Fruit fly (Drosophila melanogaster) whole organism, embryonic: ENCODE measurements around the gene shv.
A peak's percentile ranks its signal among the peaks of the same experiment; 100 is the strongest.

Source experiments
- CG10431 ChIP-seq: fragments of 200-800 bp; sonication (Bioruptor generic); optimal IDR thresholded peaks from 3 replicates; lab custom pipeline; 2018; ENCODE audit warnings: missing biosample characterization, mild to moderate bottlenecking, missing genetic modification characterization
- CG12769 ChIP-seq: fragments of 200-800 bp; sonication (Bioruptor generic); optimal IDR thresholded peaks from 2 replicates; lab custom pipeline; 2019; ENCODE audit warnings: missing biosample characterization, mild to moderate bottlenecking, missing genetic modification characterization, moderate library complexity
- CG12942 ChIP-seq: fragments of 200-800 bp; sonication (Bioruptor generic); optimal IDR thresholded peaks from 3 replicates; lab custom pipeline; 2016; ENCODE audit warnings: missing biosample characterization, missing genetic modification characterization
- CG13123 ChIP-seq: fragments of 200-800 bp; sonication (Bioruptor generic); optimal IDR thresholded peaks from 2 replicates; lab custom pipeline; 2016; ENCODE audit warnings: missing biosample characterization, missing genetic modification characterization
- CG16813 ChIP-seq: fragments of 200-800 bp; sonication (Bioruptor generic); IDR thresholded peaks from 3 replicates; pipeline ENCODE4 v1.3.6; 2022; ENCODE audit warnings: missing biosample characterization, missing genetic modification characterization; ENCODE audit not compliant: partially characterized antibody
- CG17361 ChIP-seq: fragments of 200-800 bp; sonication (Bioruptor generic); IDR thresholded peaks from 3 replicates; pipeline ENCODE4 v1.3.6; 2022; ENCODE audit warnings: missing biosample characterization, missing genetic modification characterization
- CG17385 ChIP-seq: fragments of 200-800 bp; sonication (Bioruptor generic); optimal IDR thresholded peaks from 3 replicates; lab custom pipeline; 2018; ENCODE audit warnings: missing biosample characterization, mild to moderate bottlenecking, missing genetic modification characterization
- CG2199 ChIP-seq: fragments of 200-800 bp; sonication (Bioruptor generic); IDR thresholded peaks from 3 replicates; pipeline ENCODE4 v1.3.6; 2022; ENCODE audit warnings: missing biosample characterization, missing genetic modification characterization
- CG3065 ChIP-seq: fragments of 200-800 bp; sonication (Bioruptor generic); optimal IDR thresholded peaks from 2 replicates; lab custom pipeline; 2016; ENCODE audit warnings: missing biosample characterization, missing genetic modification characterization
- CG31224 ChIP-seq: fragments of 200-800 bp; sonication (Bioruptor generic); IDR thresholded peaks from 2 replicates; pipeline ENCODE4 v1.3.6; 2022; ENCODE audit warnings: missing biosample characterization, missing genetic modification characterization
- CG3281 ChIP-seq: fragments of 200-800 bp; sonication (Bioruptor generic); optimal IDR thresholded peaks from 3 replicates; lab custom pipeline; 2017; ENCODE audit warnings: missing biosample characterization, mild to moderate bottlenecking, missing genetic modification characterization
- CG3838 ChIP-seq: fragments of 200-800 bp; sonication (Bioruptor generic); optimal IDR thresholded peaks from 3 replicates; lab custom pipeline; 2016; ENCODE audit warnings: missing biosample characterization, missing genetic modification characterization
- CG4730 ChIP-seq: fragments of 200-800 bp; sonication (Bioruptor generic); IDR thresholded peaks from 2 replicates; pipeline ENCODE4 v1.3.6; 2022; ENCODE audit warnings: missing biosample characterization, missing genetic modification characterization
- CG5953 ChIP-seq: fragments of 200-800 bp; sonication (Bioruptor generic); IDR thresholded peaks from 2 replicates; pipeline ENCODE4 v1.3.6; 2022; ENCODE audit warnings: missing biosample characterization, missing genetic modification characterization
- CG6175 ChIP-seq: fragments of 200-800 bp; sonication (Bioruptor generic); IDR thresholded peaks from 3 replicates; pipeline ENCODE4 v1.3.6; 2022; ENCODE audit warnings: missing biosample characterization, missing genetic modification characterization
- CG7372 ChIP-seq: fragments of 200-800 bp; sonication (Bioruptor generic); IDR thresholded peaks from 2 replicates; pipeline ENCODE4 v1.3.6; 2022; ENCODE audit warnings: missing biosample characterization, missing genetic modification characterization
- CG7928 ChIP-seq: fragments of 200-800 bp; sonication (Bioruptor generic); optimal IDR thresholded peaks from 2 replicates; lab custom pipeline; 2017; ENCODE audit warnings: missing biosample characterization, mild to moderate bottlenecking, missing genetic modification characterization
- CG7987 ChIP-seq: fragments of 200-800 bp; sonication (Bioruptor generic); optimal IDR thresholded peaks from 2 replicates; lab custom pipeline; 2018; ENCODE audit warnings: missing biosample characterization, mild to moderate bottlenecking, missing genetic modification characterization, moderate library complexity
- CG9876 ChIP-seq: fragments of 200-800 bp; sonication (Bioruptor generic); optimal IDR thresholded peaks from 2 replicates; lab custom pipeline; 2016; ENCODE audit warnings: missing biosample characterization, missing genetic modification characterization
- CrebB ChIP-seq: fragments of 200-800 bp; sonication (Bioruptor generic); optimal IDR thresholded peaks from 3 replicates; lab custom pipeline; 2018; ENCODE audit warnings: missing biosample characterization, mild to moderate bottlenecking, missing genetic modification characterization
- Dbx ChIP-seq: fragments of 200-800 bp; sonication (Bioruptor generic); IDR thresholded peaks from 3 replicates; pipeline ENCODE4 v1.3.6; 2022; ENCODE audit warnings: missing biosample characterization, missing genetic modification characterization
- Jarid2 ChIP-seq: fragments of 200-800 bp; sonication (Bioruptor generic); optimal IDR thresholded peaks from 3 replicates; lab custom pipeline; 2017; ENCODE audit warnings: mild to moderate bottlenecking, missing biosample characterization, missing genetic modification reagents, missing genetic modification characterization
- MTF-1 ChIP-seq: fragments of 200-800 bp; sonication (Bioruptor generic); optimal IDR thresholded peaks from 2 replicates; lab custom pipeline; 2018; ENCODE audit warnings: missing biosample characterization, mild to moderate bottlenecking, missing genetic modification characterization, borderline replicate concordance
- Myb ChIP-seq: fragments of 200-800 bp; sonication (Bioruptor generic); optimal IDR thresholded peaks from 2 replicates; lab custom pipeline; 2016; ENCODE audit warnings: missing biosample characterization, missing genetic modification characterization
- Neu2 ChIP-seq: fragments of 200-800 bp; sonication (Bioruptor generic); optimal IDR thresholded peaks from 3 replicates; lab custom pipeline; 2016; ENCODE audit warnings: missing biosample characterization, missing genetic modification characterization, borderline replicate concordance
- Optix ChIP-seq: fragments of 200-800 bp; sonication (Bioruptor generic); IDR thresholded peaks from 3 replicates; pipeline ENCODE4 v1.3.6; 2022; ENCODE audit warnings: missing biosample characterization, missing genetic modification characterization
- Rfx ChIP-seq: fragments of 200-800 bp; sonication (Bioruptor generic); IDR thresholded peaks from 2 replicates; pipeline ENCODE4 v1.3.6; 2022; ENCODE audit warnings: missing biosample characterization, missing genetic modification characterization
- Xbp1 ChIP-seq: fragments of 200-800 bp; sonication (Bioruptor generic); optimal IDR thresholded peaks from 3 replicates; lab custom pipeline; 2016; ENCODE audit warnings: missing biosample characterization, mild to moderate bottlenecking, missing genetic modification characterization
- ac ChIP-seq: fragments of 200-800 bp; sonication (Bioruptor generic); optimal IDR thresholded peaks from 3 replicates; lab custom pipeline; 2017; ENCODE audit warnings: missing biosample characterization, mild to moderate bottlenecking, missing genetic modification characterization
- bcd ChIP-seq: fragments of 200-800 bp; sonication (Bioruptor generic); optimal IDR thresholded peaks from 2 replicates; lab custom pipeline; 2017; ENCODE audit warnings: missing biosample characterization, mild to moderate bottlenecking, missing genetic modification characterization
- cato ChIP-seq: fragments of 200-800 bp; sonication (Bioruptor generic); optimal IDR thresholded peaks from 2 replicates; lab custom pipeline; 2016; ENCODE audit warnings: missing biosample characterization, missing genetic modification characterization, borderline replicate concordance
- ci ChIP-seq: fragments of 200-800 bp; sonication (Bioruptor generic); IDR thresholded peaks from 3 replicates; pipeline ENCODE4 v1.3.6; 2022; ENCODE audit warnings: missing biosample characterization, missing genetic modification characterization
- dmrt99B ChIP-seq: fragments of 200-800 bp; sonication (Bioruptor generic); optimal IDR thresholded peaks from 2 replicates; lab custom pipeline; 2018; ENCODE audit warnings: missing biosample characterization, mild to moderate bottlenecking, missing genetic modification characterization, moderate library complexity
- eve ChIP-seq, 2 experiments: fragments of >200 bp; optimal IDR thresholded peaks; 2 replicates each; lab custom pipeline; 2017; ENCODE audit warnings: missing biosample characterization in 2 of 2, missing genetic modification characterization in 2 of 2
- fd3F ChIP-seq: fragments of 200-800 bp; sonication (Bioruptor generic); optimal IDR thresholded peaks from 2 replicates; lab custom pipeline; 2018; ENCODE audit warnings: missing biosample characterization, mild to moderate bottlenecking, missing genetic modification characterization, moderate library complexity
- fd96Cb ChIP-seq: fragments of 200-800 bp; sonication (Bioruptor generic); optimal IDR thresholded peaks from 2 replicates; lab custom pipeline; 2018; ENCODE audit warnings: missing biosample characterization, mild to moderate bottlenecking, missing genetic modification characterization, moderate library complexity
- fru ChIP-seq: fragments of >200 bp; optimal IDR thresholded peaks from 2 replicates; lab custom pipeline; 2017
- gfzf ChIP-seq: fragments of 200-800 bp; sonication (Bioruptor generic); optimal IDR thresholded peaks from 2 replicates; lab custom pipeline; 2016; ENCODE audit warnings: missing biosample characterization, mild to moderate bottlenecking, missing genetic modification characterization, moderate library complexity
- h ChIP-seq: fragments of >200 bp; optimal IDR thresholded peaks from 2 replicates; lab custom pipeline; 2017
- her ChIP-seq: fragments of 200-800 bp; sonication (Bioruptor generic); optimal IDR thresholded peaks from 2 replicates; lab custom pipeline; 2016; ENCODE audit warnings: missing biosample characterization, missing genetic modification characterization
- hkb ChIP-seq, 2 experiments: fragments of 200-800 bp in 1 of 2; fragments of >200 bp in 1 of 2; sonication (Bioruptor generic) in 1 of 2; IDR thresholded peaks in 1 of 2; optimal IDR thresholded peaks in 1 of 2; 2 replicates each; pipeline versions ENCODE4 v1.3.6 to Lab custom; 2017 to 2022; ENCODE audit warnings: missing biosample characterization in 1 of 2, missing genetic modification characterization in 1 of 2
- lab ChIP-seq: fragments of 200-800 bp; sonication (Bioruptor generic); optimal IDR thresholded peaks from 3 replicates; lab custom pipeline; 2017; ENCODE audit warnings: missing biosample characterization, missing genetic modification characterization, mild to moderate bottlenecking, moderate library complexity, missing genetic modification reagents
- nmo ChIP-seq: fragments of 200-800 bp; sonication (Bioruptor generic); optimal IDR thresholded peaks from 2 replicates; lab custom pipeline; 2018; ENCODE audit warnings: missing biosample characterization, mild to moderate bottlenecking, missing genetic modification characterization, moderate library complexity
- pfk ChIP-seq: fragments of 200-800 bp; sonication (Bioruptor generic); optimal IDR thresholded peaks from 2 replicates; lab custom pipeline; 2018; ENCODE audit warnings: missing biosample characterization, mild to moderate bottlenecking, missing genetic modification characterization, moderate library complexity
- ranshi ChIP-seq: fragments of 200-800 bp; sonication (Bioruptor generic); IDR thresholded peaks from 2 replicates; pipeline ENCODE4 v1.3.6; 2022; ENCODE audit warnings: missing biosample characterization, missing genetic modification characterization
- scrt ChIP-seq: fragments of 200-800 bp; sonication (Bioruptor generic); optimal IDR thresholded peaks from 2 replicates; lab custom pipeline; 2018; ENCODE audit warnings: missing biosample characterization, mild to moderate bottlenecking, missing genetic modification characterization, moderate library complexity
- sens ChIP-seq: fragments of 200-800 bp; sonication (Bioruptor generic); peaks from one replicate; lab custom pipeline; 2016; ENCODE audit warnings: missing biosample characterization, missing genetic modification characterization
- tll ChIP-seq, 2 experiments: fragments of 200-800 bp in 1 of 2; fragments of >200 bp in 1 of 2; sonication (Bioruptor generic) in 1 of 2; optimal IDR thresholded peaks; 2 replicates each; lab custom pipeline; 2017 to 2019; ENCODE audit warnings: missing biosample characterization in 2 of 2, missing genetic modification characterization in 2 of 2, mild to moderate bottlenecking in 1 of 2, moderate library complexity in 1 of 2

The shv gene

dm6 chr2L:483347-484280 is 30.7 kb downstream of the shv start (continued):
- TF ChIP-seq MTF-1 (GFP tag; lab: Kevin White, UChicago) (no peak), hkb (optimal IDR thresholded peaks at IDR 0.05; lab: Kevin White, UChicago) (no peak), hkb (GFP tag; IDR thresholded peaks at IDR 0.05; lab: Robert Waterston, UW) (no peak), eve (GFP tag; optimal IDR thresholded peaks at IDR 0.05; lab: Kevin White, UChicago) (peak in 1 of 2 experiments; percentile 90), CG4730 (GFP tag; lab: Robert Waterston, UW) (no peak), CG16813 (GFP tag; lab: Robert Waterston, UW) (no peak), her (GFP tag; lab: Kevin White, UChicago) (no peak), CG9876 (no peak), bcd (no peak), Xbp1 (GFP tag; lab: Kevin White, UChicago) (no peak), lab (GFP tag; lab: Kevin White, UChicago) (no peak), CG17385 (GFP tag; lab: Kevin White, UChicago) (no peak), ci (no peak), dmrt99B (tag; lab: Kevin White, UChicago) (no peak), CG7928 (GFP tag; lab: Kevin White, UChicago) (no peak), CG3065 (GFP tag; lab: Kevin White, UChicago) (no peak), tll (GFP tag; optimal IDR thresholded peaks at IDR 0.05; lab: Kevin White, UChicago) (no peak), Rfx (0 out of 2 replicates have a peak, but pooled peaks have one; percentile 6), CG17361 (GFP tag; lab: Robert Waterston, UW) (0 out of 3 replicates have a peak, but pooled peaks have one; percentile 20), cato (no peak), fru (lab: Kevin White, UChicago) (no peak), Myb (GFP tag; lab: Kevin White, UChicago) (no peak), CG12942 (GFP tag; lab: Kevin White, UChicago) (no peak), CG13123 (GFP tag; lab: Kevin White, UChicago) (no peak), ranshi (GFP tag; lab: Robert Waterston, UW) (no peak), pfk (GFP tag; lab: Kevin White, UChicago) (peak; percentile 90), CG6175 (peak; percentile 45; the same call in 1 of the 3 replicates), gfzf (GFP tag; lab: Kevin White, UChicago) (no peak), sens (GFP tag; lab: Kevin White, UChicago) (peak; percentile 69), CrebB (tag; lab: Kevin White, UChicago) (no peak), CG2199 (GFP tag; lab: Robert Waterston, UW) (no peak), Optix (no peak), CG7987 (GFP tag; lab: Kevin White, UChicago) (peak; percentile 1), scrt (GFP tag; lab: Kevin White, UChicago) (no peak), h (lab: Kevin White, UChicago) (no peak), Neu2 (GFP tag; lab: Kevin White, UChicago) (no peak), Jarid2 (GFP tag; lab: Kevin White, UChicago) (peak; percentile 10), CG10431 (GFP tag; lab: Kevin White, UChicago) (no peak), CG5953 (GFP tag; lab: Robert Waterston, UW) (no peak), Dbx (GFP tag; lab: Robert Waterston, UW) (0 out of 3 replicates have a peak, but pooled peaks have one; percentile 33), CG31224 (GFP tag; lab: Robert Waterston, UW) (no peak), fd96Cb (tag; lab: Kevin White, UChicago) (no peak), CG3281 (GFP tag; lab: Kevin White, UChicago) (peak; percentile 30), nmo (GFP tag; lab: Kevin White, UChicago) (no peak), CG3838 (no peak), fd3F (GFP tag; lab: Kevin White, UChicago) (no peak), CG12769 (tag; lab: Kevin White, UChicago) (peak; percentile 83), CG7372 (GFP tag; lab: Robert Waterston, UW) (no peak), ac (no peak)
- TF ChIP-seq, all 482 proteins: peak for 25
